Worm (Caenorhabditis elegans): ENCODE results near the gene npr-41.

DNA sequence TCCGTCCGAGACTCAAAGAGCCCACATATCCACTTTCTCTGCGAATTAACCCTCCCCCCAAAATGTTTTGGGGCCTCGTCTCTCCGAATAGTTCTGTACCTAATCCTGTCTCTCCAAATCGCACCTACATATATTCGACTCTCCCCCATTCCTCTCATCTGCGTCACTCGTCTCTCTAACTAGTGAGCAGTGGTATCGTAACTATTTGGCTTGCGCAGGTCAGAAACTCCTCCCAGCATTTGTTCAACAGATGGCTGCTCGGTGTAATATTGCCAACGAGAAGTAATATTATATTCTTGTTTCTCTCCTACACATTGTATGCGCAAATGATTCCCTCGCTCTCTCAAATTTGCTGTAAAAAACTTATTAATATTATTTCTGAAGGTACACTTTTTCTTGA, 45.2 kb downstream of the npr-41 start, which contains the start of gene F54D5.24:
- TF ChIP-seq F13H6.1 (tag; optimal IDR thresholded peaks at IDR 0.05) = no peak
- TF ChIP-seq madf-2 (tag; optimal IDR thresholded peaks at IDR 0.05) = no peak
- no peak for TF ChIP-seq ceh-9 (tag; optimal IDR thresholded peaks at IDR 0.05)
- no peak for TF ChIP-seq hlh-15 (tag; optimal IDR thresholded peaks at IDR 0.05)
- no peak for TF ChIP-seq ets-4 (tag; optimal IDR thresholded peaks at IDR 0.05)
- no peak for TF ChIP-seq hlh-6 (tag; optimal IDR thresholded peaks at IDR 0.05)
- TF ChIP-seq C08G9.2 (tag; optimal IDR thresholded peaks at IDR 0.05) = no peak
- TF ChIP-seq elt-2 (tag; optimal IDR thresholded peaks at IDR 0.05) = no peak
- TF ChIP-seq ceh-18 (tag; optimal IDR thresholded peaks at IDR 0.05) = no peak
- TF ChIP-seq ama-1 (optimal IDR thresholded peaks at IDR 0.05) = no peak
- TF ChIP-seq che-1 (tag; optimal IDR thresholded peaks at IDR 0.05) = no peak
- TF ChIP-seq pha-2 (tag; optimal IDR thresholded peaks at IDR 0.05) = no peak
